Worm (Caenorhabditis elegans): ENCODE measurements around the gene apc-11.

apc-11 gene

DNA sequence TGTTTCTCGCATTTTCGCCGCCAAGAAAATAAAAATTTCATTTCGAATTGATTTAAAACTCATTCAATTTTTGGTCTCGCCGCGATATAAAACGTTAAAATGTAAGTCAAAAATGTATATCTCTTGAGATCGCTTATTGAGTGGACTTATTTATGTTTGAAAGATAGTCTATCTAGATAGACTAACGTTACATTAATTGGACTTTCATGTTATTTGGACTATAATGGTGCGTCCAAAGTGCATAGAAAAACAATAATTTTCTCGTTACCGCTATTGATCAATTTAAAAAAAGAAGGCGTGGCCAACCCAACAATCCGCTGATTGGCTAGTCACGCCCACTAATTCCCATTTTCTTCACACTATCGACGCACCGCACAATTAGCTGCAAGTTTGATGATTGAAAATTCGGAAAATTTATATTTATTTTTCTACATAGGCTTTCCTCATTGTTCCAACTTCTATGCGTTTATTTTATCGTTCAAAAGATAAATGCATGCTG, 10.1 kb downstream of the apc-11 start, which contains the start of gene F35G12.5:
TSS of gene F35G12.5 (plus strand) at position 51 of the 499 bp plus-strand sequence.
- TF ChIP-seq nhr-84 (tag; optimal IDR thresholded peaks at IDR 0.05): no peak
- no peak for TF ChIP-seq efl-1 (optimal IDR thresholded peaks at IDR 0.05)
- TF ChIP-seq efl-1 (GFP tag; optimal IDR thresholded peaks at IDR 0.05 in 1 of 2): peak in 1 of 2 experiments; percentile 45
- TF ChIP-seq lsy-2 (tag; optimal IDR thresholded peaks at IDR 0.05): peak in 1 of 2 experiments; percentile 6
- TF ChIP-seq snu-23 (GFP tag; optimal IDR thresholded peaks at IDR 0.05): no peak
- no peak for TF ChIP-seq mab-9 (GFP tag; IDR thresholded peaks at IDR 0.05)
- no peak for TF ChIP-seq egl-13 (tag; optimal IDR thresholded peaks at IDR 0.05)
- TF ChIP-seq nhr-20 (tag; optimal IDR thresholded peaks at IDR 0.05): no peak
- TF ChIP-seq vab-15 (tag; optimal IDR thresholded peaks at IDR 0.05): no peak
- no peak for TF ChIP-seq Y116A8C.19 (tag; optimal IDR thresholded peaks at IDR 0.05; ENCODE audit: borderline replicate concordance)
- no peak for TF ChIP-seq nhr-237 (tag; optimal IDR thresholded peaks at IDR 0.05)
- TF ChIP-seq lin-35 (GFP tag; optimal IDR thresholded peaks at IDR 0.05): no peak
- TF ChIP-seq ceh-82 (tag; optimal IDR thresholded peaks at IDR 0.05): no peak
- TF ChIP-seq irx-1 (tag; optimal IDR thresholded peaks at IDR 0.05): no peak

DNA sequence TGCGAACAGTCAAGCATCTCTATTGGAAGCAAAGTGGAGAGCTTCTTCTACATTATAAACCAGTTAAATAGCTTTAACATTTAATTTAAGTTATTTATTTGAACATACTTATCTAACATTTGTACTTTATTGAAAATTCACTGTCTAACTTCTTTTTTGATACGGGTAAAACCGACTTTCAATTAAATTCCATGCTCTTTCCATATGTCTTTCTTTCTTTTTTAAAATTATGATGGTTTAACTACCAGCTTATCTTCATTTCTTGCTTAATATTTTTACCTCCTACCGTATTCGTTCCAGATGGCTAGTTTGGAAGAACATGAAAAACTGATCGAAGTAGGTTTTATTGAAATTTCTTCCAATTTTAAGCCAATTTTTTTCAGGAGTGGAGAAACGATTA, 12.7 kb downstream of the apc-11 start, which contains the start of gene F35G12.12:
TSS of gene F35G12.12 (plus strand) at position 301 of the 400 bp plus-strand sequence.
- no peak for TF ChIP-seq C34B4.2 (tag; optimal IDR thresholded peaks at IDR 0.05)
- no peak for TF ChIP-seq zag-1 (tag; optimal IDR thresholded peaks at IDR 0.05)
- no peak for TF ChIP-seq ceh-88 (GFP tag; IDR thresholded peaks at IDR 0.05)
- TF ChIP-seq sup-37 (GFP tag; optimal IDR thresholded peaks at IDR 0.05): no peak
- TF ChIP-seq mef-2 (tag; optimal IDR thresholded peaks at IDR 0.05): no peak
- no peak for TF ChIP-seq skn-1 (tag; optimal IDR thresholded peaks at IDR 0.05)
- TF ChIP-seq tlp-1 (tag; optimal IDR thresholded peaks at IDR 0.05): no peak
- no peak for TF ChIP-seq dsc-1 (tag; optimal IDR thresholded peaks at IDR 0.05)
- TF ChIP-seq pqm-1 (tag; optimal IDR thresholded peaks at IDR 0.05): no peak
- TF ChIP-seq pag-3 (tag; optimal IDR thresholded peaks at IDR 0.05; ENCODE audit: borderline replicate concordance, insufficient read depth): no peak
- TF ChIP-seq efl-1 (optimal IDR thresholded peaks at IDR 0.05): no peak
- no peak for TF ChIP-seq efl-1 (GFP tag; optimal IDR thresholded peaks at IDR 0.05 in 1 of 2)
- no peak for TF ChIP-seq dpl-1 (GFP tag; optimal IDR thresholded peaks at IDR 0.05)
- no peak for TF ChIP-seq C04F5.9 (tag; optimal IDR thresholded peaks at IDR 0.05)
- no peak for TF ChIP-seq nhr-71 (tag; optimal IDR thresholded peaks at IDR 0.05)
- no peak for TF ChIP-seq jun-1 (tag; optimal IDR thresholded peaks at IDR 0.05)
- no peak for TF ChIP-seq mdl-1 (tag; optimal IDR thresholded peaks at IDR 0.05)

- TF ChIP-seq lsy-2 (tag; optimal IDR thresholded peaks at IDR 0.05): peak; percentile 53 to 59
- TF ChIP-seq nhr-71 (tag; optimal IDR thresholded peaks at IDR 0.05): peak; percentile 33
- no peak for TF ChIP-seq irx-1 (tag; optimal IDR thresholded peaks at IDR 0.05)
- TF ChIP-seq unc-62 (GFP tag; optimal IDR thresholded peaks at IDR 0.05): no peak
- TF ChIP-seq ceh-82 (tag; optimal IDR thresholded peaks at IDR 0.05): peak in 1 of 3 experiments; percentile 18
- TF ChIP-seq blmp-1 (tag; optimal IDR thresholded peaks at IDR 0.05): peak; percentile 60
- no peak for TF ChIP-seq nhr-28 (tag; optimal IDR thresholded peaks at IDR 0.05)
- TF ChIP-seq F16B12.6 (tag; optimal IDR thresholded peaks at IDR 0.05): peak; percentile 42
- TF ChIP-seq nhr-76 (tag; optimal IDR thresholded peaks at IDR 0.05): no peak
- no peak for TF ChIP-seq zag-1 (tag; optimal IDR thresholded peaks at IDR 0.05)
- peak; percentile 35 for TF ChIP-seq snu-23 (GFP tag; optimal IDR thresholded peaks at IDR 0.05)
- TF ChIP-seq skn-1 (tag; optimal IDR thresholded peaks at IDR 0.05): peak; percentile 55
- TF ChIP-seq C16A3.4 (tag; optimal IDR thresholded peaks at IDR 0.05): peak; percentile 12
- peak; percentile 39 to 62 (median 43) for TF ChIP-seq dpl-1 (GFP tag; optimal IDR thresholded peaks at IDR 0.05)
- peak; percentile 37 for TF ChIP-seq mep-1 (tag; optimal IDR thresholded peaks at IDR 0.05)
- no peak for TF ChIP-seq lin-39 (tag; optimal IDR thresholded peaks at IDR 0.05)
- peak; percentile 36 for TF ChIP-seq nhr-20 (tag; optimal IDR thresholded peaks at IDR 0.05)
- peak; percentile 20 for TF ChIP-seq xbp-1 (tag; optimal IDR thresholded peaks at IDR 0.05)
- TF ChIP-seq sup-37 (GFP tag; optimal IDR thresholded peaks at IDR 0.05): no peak
- peak; percentile 19 to 40 for TF ChIP-seq efl-1 (optimal IDR thresholded peaks at IDR 0.05)
- peak; percentile 60 to 95 for TF ChIP-seq efl-1 (GFP tag; optimal IDR thresholded peaks at IDR 0.05 in 1 of 2)
- TF ChIP-seq vab-15 (tag; optimal IDR thresholded peaks at IDR 0.05): no peak
- no peak for TF ChIP-seq egl-27 (tag; optimal IDR thresholded peaks at IDR 0.05)
- TF ChIP-seq sptf-1 (tag; optimal IDR thresholded peaks at IDR 0.05): no peak
- TF ChIP-seq rnt-1 (tag; optimal IDR thresholded peaks at IDR 0.05): peak; percentile 39
- peak; percentile 25 to 53 for TF ChIP-seq lin-35 (GFP tag; optimal IDR thresholded peaks at IDR 0.05)
- peak; percentile 39 for TF ChIP-seq nhr-47 (tag; optimal IDR thresholded peaks at IDR 0.05)
- no peak for TF ChIP-seq hlh-4 (tag; optimal IDR thresholded peaks at IDR 0.05)
- TF ChIP-seq elt-3 (tag; optimal IDR thresholded peaks at IDR 0.05): peak in 1 of 6 experiments; percentile 23
These were observed 15.8 kb downstream of the apc-11 start, which contains the start of the genes sel-5 and wdr-48 for ce11 chrIII:4578385-4578903. Gene sel-5 (minus strand): TSS chrIII:4578437. Gene wdr-48 (plus strand): TSS chrIII:4578853.

All from whole organism, L1 larva.